Fruit fly (Drosophila melanogaster): ENCODE results near the gene CG32263.

Gene CG32263

DNA sequence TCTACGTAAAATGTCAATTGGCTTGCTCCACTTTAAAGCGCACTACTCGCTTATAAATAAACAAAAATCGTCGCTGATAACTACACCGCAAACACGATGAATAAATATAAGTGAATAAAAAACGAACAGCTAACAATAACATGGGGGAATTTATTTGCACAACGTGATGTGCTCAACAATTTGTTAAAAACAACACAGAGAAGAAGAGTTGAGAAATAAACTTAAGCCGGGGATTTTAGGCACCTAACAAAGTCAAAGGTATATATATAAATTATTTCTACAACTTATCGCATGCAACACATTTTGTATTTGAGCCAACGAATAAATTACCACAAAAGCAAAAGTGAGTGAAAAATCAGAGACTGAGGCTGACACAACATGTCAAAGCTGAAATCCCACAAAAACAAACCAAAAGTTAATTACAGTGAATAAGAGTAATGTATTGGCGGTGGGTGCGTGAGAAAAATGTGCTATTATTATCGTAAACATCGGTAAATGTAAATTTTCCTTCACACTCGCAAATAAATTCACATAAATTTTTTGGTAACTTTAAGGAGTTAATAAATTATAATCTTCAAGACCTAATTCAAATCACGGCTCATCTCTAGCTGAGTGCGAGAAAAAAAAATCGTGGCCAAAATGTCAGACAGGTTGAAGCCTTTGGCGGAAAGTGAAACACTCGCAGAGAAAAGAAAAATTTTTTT lies 38.5 kb downstream of the CG32263 start (continued):
- TF ChIP-seq chn (GFP tag; optimal IDR thresholded peaks at IDR 0.05): no peak
- TF ChIP-seq Nf-YA (GFP tag; IDR thresholded peaks at IDR 0.05): no peak
- TF ChIP-seq CG7556 (GFP tag; optimal IDR thresholded peaks at IDR 0.05): peak; percentile 9
- TF ChIP-seq sna (GFP tag; IDR thresholded peaks at IDR 0.05; ENCODE audit: partially characterized antibody): no peak
- no peak for TF ChIP-seq seq (GFP tag; IDR thresholded peaks at IDR 0.05)
- TF ChIP-seq twi (tag; optimal IDR thresholded peaks at IDR 0.05): no peak
- peak; percentile 52 for TF ChIP-seq CG11504 (tag; optimal IDR thresholded peaks at IDR 0.05)
- TF ChIP-seq CG12659 (GFP tag; optimal IDR thresholded peaks at IDR 0.05): peak; percentile 2
- no peak for TF ChIP-seq CG32767 (GFP tag; IDR thresholded peaks at IDR 0.05)
- no peak for TF ChIP-seq CG1233 (GFP tag; optimal IDR thresholded peaks at IDR 0.05)
- no peak for TF ChIP-seq peb (GFP tag; IDR thresholded peaks at IDR 0.05)
- no peak for TF ChIP-seq bowl (GFP tag; IDR thresholded peaks at IDR 0.05)
- no peak for TF ChIP-seq Oaz (GFP tag; IDR thresholded peaks at IDR 0.05)
- TF ChIP-seq row (GFP tag; IDR thresholded peaks at IDR 0.05): peak; percentile 55
- TF ChIP-seq ind (GFP tag; optimal IDR thresholded peaks at IDR 0.05): no peak
- TF ChIP-seq CG14050 (GFP tag; IDR thresholded peaks at IDR 0.05): no peak
- no peak for TF ChIP-seq br (optimal IDR thresholded peaks at IDR 0.05)
- TF ChIP-seq E2f2 (GFP tag; IDR thresholded peaks at IDR 0.05): peak; percentile 25; the same call in 1 of the 2 replicates
- TF ChIP-seq CG10321 (GFP tag; IDR thresholded peaks at IDR 0.05): no peak
- no peak for TF ChIP-seq CG15479 (GFP tag; optimal IDR thresholded peaks at IDR 0.05)
- TF ChIP-seq CG4424 (GFP tag; optimal IDR thresholded peaks at IDR 0.05): no peak
- TF ChIP-seq exex (tag; optimal IDR thresholded peaks at IDR 0.05): no peak
- TF ChIP-seq crol (GFP tag; IDR thresholded peaks at IDR 0.05): no peak
- no peak for TF ChIP-seq sima (GFP tag; optimal IDR thresholded peaks at IDR 0.05)
- TF ChIP-seq CG8924 (tag; optimal IDR thresholded peaks at IDR 0.05): no peak
- TF ChIP-seq CG13775 (GFP tag; optimal IDR thresholded peaks at IDR 0.05): no peak
- no peak for TF ChIP-seq Side (GFP tag; optimal IDR thresholded peaks at IDR 0.05)
- TF ChIP-seq HmgZ (tag; optimal IDR thresholded peaks at IDR 0.05): peak; percentile 29
- no peak for TF ChIP-seq CG2875 (GFP tag; optimal IDR thresholded peaks at IDR 0.05)
- no peak for TF ChIP-seq CG17829 (tag; optimal IDR thresholded peaks at IDR 0.05)
- TF ChIP-seq Six4 (GFP tag; optimal IDR thresholded peaks at IDR 0.05): no peak
- TF ChIP-seq Camta (GFP tag; optimal IDR thresholded peaks at IDR 0.05): no peak
- peak; percentile 11 to 25 for TF ChIP-seq dpn (GFP tag; optimal IDR thresholded peaks at IDR 0.05)
- peak in 1 of 2 experiments; percentile 60 for TF ChIP-seq Hr51 (GFP tag; optimal IDR thresholded peaks at IDR 0.05)
- no peak for TF ChIP-seq CG4328 (GFP tag; optimal IDR thresholded peaks at IDR 0.05)
- TF ChIP-seq gfzf (GFP tag; optimal IDR thresholded peaks at IDR 0.05): no peak
- TF ChIP-seq fd64A (GFP tag; optimal IDR thresholded peaks at IDR 0.05): no peak
- TF ChIP-seq inv (GFP tag; IDR thresholded peaks at IDR 0.05; ENCODE audit: partially characterized antibody): no peak
- TF ChIP-seq Ptx1 (GFP tag; IDR thresholded peaks at IDR 0.05): no peak
- peak; percentile 28; the same call in 1 of the 2 replicates for TF ChIP-seq CG3847 (GFP tag; IDR thresholded peaks at IDR 0.05)
- TF ChIP-seq fu2 (GFP tag; optimal IDR thresholded peaks at IDR 0.05): no peak
- TF ChIP-seq jigr1 (GFP tag; IDR thresholded peaks at IDR 0.05): no peak
- TF ChIP-seq zfh1 (GFP tag; IDR thresholded peaks at IDR 0.05): no peak
- TF ChIP-seq maf-S (GFP tag; optimal IDR thresholded peaks at IDR 0.05): no peak
- TF ChIP-seq nmo (GFP tag; optimal IDR thresholded peaks at IDR 0.05): no peak
- TF ChIP-seq H2.0 (GFP tag; IDR thresholded peaks at IDR 0.05): peak; percentile 42; the same call in 1 of the 2 replicates
- no peak for TF ChIP-seq CG9876 (GFP tag; optimal IDR thresholded peaks at IDR 0.05)
- no peak for TF ChIP-seq scrt (GFP tag; optimal IDR thresholded peaks at IDR 0.05)
- no peak for TF ChIP-seq ash1 (GFP tag; optimal IDR thresholded peaks at IDR 0.05)
- TF ChIP-seq Hand (GFP tag; optimal IDR thresholded peaks at IDR 0.05): no peak
- no peak for TF ChIP-seq ewg (GFP tag; optimal IDR thresholded peaks at IDR 0.05)

All from whole organism, embryonic.